Fruit fly (Drosophila melanogaster) whole organism, adult: ENCODE data around the gene Pde1c.

Experiments used
- CG11617 ChIP-seq: fragments of 200-800 bp; sonication (Bioruptor generic); optimal IDR thresholded peaks from 2 replicates; lab custom pipeline; 2017; ENCODE audit warnings: mild to moderate bottlenecking, missing biosample characterization, missing genetic modification reagents, missing genetic modification characterization
- CG12768 ChIP-seq: fragments of 200-800 bp; sonication (Bioruptor generic); optimal IDR thresholded peaks from 2 replicates; lab custom pipeline; 2017; ENCODE audit warnings: missing biosample characterization, missing genetic modification characterization, mild to moderate bottlenecking, moderate library complexity, missing genetic modification reagents
- CG14711 ChIP-seq: fragments of 200-800 bp; sonication (Bioruptor generic); optimal IDR thresholded peaks from 2 replicates; lab custom pipeline; 2018; ENCODE audit warnings: missing biosample characterization, mild to moderate bottlenecking, missing genetic modification characterization, moderate library complexity
- CG1620 ChIP-seq: fragments of 200-800 bp; sonication (Bioruptor generic); optimal IDR thresholded peaks from 2 replicates; lab custom pipeline; 2016; ENCODE audit warnings: missing biosample characterization, missing genetic modification characterization
- CG33017 ChIP-seq: fragments of 200-800 bp; sonication (Bioruptor generic); optimal IDR thresholded peaks from 2 replicates; lab custom pipeline; 2018; ENCODE audit warnings: missing biosample characterization, mild to moderate bottlenecking, missing genetic modification characterization, moderate library complexity
- CG5204 ChIP-seq: fragments of 200-800 bp; sonication (Bioruptor generic); optimal IDR thresholded peaks from 2 replicates; lab custom pipeline; 2016; ENCODE audit warnings: missing biosample characterization, missing genetic modification characterization
- CG7045 ChIP-seq: fragments of 200-800 bp; sonication (Bioruptor generic); optimal IDR thresholded peaks from 2 replicates; lab custom pipeline; 2017; ENCODE audit warnings: missing biosample characterization, mild to moderate bottlenecking, missing genetic modification characterization
- CG7101 ChIP-seq: fragments of 200-800 bp; sonication (Bioruptor generic); optimal IDR thresholded peaks from 2 replicates; lab custom pipeline; 2018; ENCODE audit warnings: missing biosample characterization, mild to moderate bottlenecking, missing genetic modification characterization, moderate library complexity
- Clk ChIP-seq: fragments of 200-800 bp; sonication (Bioruptor generic); optimal IDR thresholded peaks from 2 replicates; lab custom pipeline; 2017; ENCODE audit warnings: missing biosample characterization, missing genetic modification characterization
- Crg-1 ChIP-seq: fragments of 200-800 bp; sonication (Bioruptor generic); optimal IDR thresholded peaks from 2 replicates; lab custom pipeline; 2016; ENCODE audit warnings: missing biosample characterization, missing genetic modification characterization
- Hr96 ChIP-seq: fragments of 200-800 bp; sonication (Bioruptor generic); optimal IDR thresholded peaks from 2 replicates; lab custom pipeline; 2016; ENCODE audit warnings: missing biosample characterization, missing genetic modification characterization
- Mnt ChIP-seq: fragments of 200-800 bp; sonication (Bioruptor generic); optimal IDR thresholded peaks from 2 replicates; lab custom pipeline; 2016; ENCODE audit warnings: missing biosample characterization, mild to moderate bottlenecking, missing genetic modification characterization
- bab1 ChIP-seq: fragments of 200-800 bp; sonication (Bioruptor generic); optimal IDR thresholded peaks from 3 replicates; lab custom pipeline; 2019; ENCODE audit warnings: missing biosample characterization, mild to moderate bottlenecking, missing genetic modification characterization, moderate library complexity
- cic ChIP-seq: fragments of 200-800 bp; sonication (Bioruptor generic); optimal IDR thresholded peaks from 2 replicates; lab custom pipeline; 2017; ENCODE audit warnings: missing biosample characterization, mild to moderate bottlenecking, missing genetic modification characterization, moderate library complexity
- cnc ChIP-seq, 2 experiments: fragments of >200 bp; optimal IDR thresholded peaks; 2 replicates each; lab custom pipeline; 2017
- kay ChIP-seq: fragments of 200-800 bp; sonication (Bioruptor generic); peaks from one replicate; lab custom pipeline; 2016; ENCODE audit warnings: missing biosample characterization, missing genetic modification characterization, borderline replicate concordance
- ovo ChIP-seq: fragments of 200-800 bp; sonication (Bioruptor generic); optimal IDR thresholded peaks from 2 replicates; lab custom pipeline; 2016; ENCODE audit warnings: missing biosample characterization, missing genetic modification characterization
- pad ChIP-seq: fragments of 200-800 bp; sonication (Bioruptor generic); optimal IDR thresholded peaks from 3 replicates; lab custom pipeline; 2017; ENCODE audit warnings: missing biosample characterization, missing genetic modification characterization, mild to moderate bottlenecking, moderate library complexity, missing genetic modification reagents
- tj ChIP-seq: fragments of 200-800 bp; sonication (Bioruptor generic); optimal IDR thresholded peaks from 3 replicates; lab custom pipeline; 2017; ENCODE audit warnings: missing biosample characterization, mild to moderate bottlenecking, missing genetic modification characterization, moderate library complexity
- toe ChIP-seq: fragments of 200-800 bp; sonication (Bioruptor generic); optimal IDR thresholded peaks from 2 replicates; lab custom pipeline; 2016; ENCODE audit warnings: missing biosample characterization, missing genetic modification characterization

The Pde1c gene

dm6 chr2L:11928464-11928863, at the start of gene Pde1c:
Gene Pde1c (minus strand): TSS chr2L:11928572.
- TF ChIP-seq Mnt (GFP tag; lab: Kevin White, UChicago) (peak; percentile 42), CG1620 (GFP tag; lab: Kevin White, UChicago) (no peak)

- no peak for TF ChIP-seq CG5204
- TF ChIP-seq cnc (optimal IDR thresholded peaks at IDR 0.05; lab: Kevin White, UChicago), result no peak
- TF ChIP-seq tj (GFP tag; lab: Kevin White, UChicago), result no peak
- no peak for TF ChIP-seq CG33017 (tag; lab: Kevin White, UChicago)
- no peak for TF ChIP-seq kay (GFP tag; lab: Kevin White, UChicago)
- no peak for TF ChIP-seq Mnt (GFP tag; lab: Kevin White, UChicago)
These were observed 49.3 kb upstream of the Pde1c start for dm6 chr2L:11977721-11978120.

- TF ChIP-seq CG7045 (GFP tag; lab: Kevin White, UChicago) (no peak), CG12768 (GFP tag; lab: Kevin White, UChicago) (no peak), bab1 (no peak), tj (GFP tag; lab: Kevin White, UChicago) (no peak), kay (GFP tag; lab: Kevin White, UChicago) (no peak), pad (no peak), Hr96 (GFP tag; lab: Kevin White, UChicago) (no peak), CG11617 (GFP tag; lab: Kevin White, UChicago) (no peak), Crg-1 (GFP tag; lab: Kevin White, UChicago) (no peak), Clk (GFP tag; lab: Kevin White, UChicago) (no peak), CG14711 (tag; lab: Kevin White, UChicago) (no peak), CG33017 (tag; lab: Kevin White, UChicago) (no peak), Mnt (GFP tag; lab: Kevin White, UChicago) (no peak), toe (no peak), cnc (optimal IDR thresholded peaks at IDR 0.05; lab: Kevin White, UChicago) (no peak), CG5204 (no peak), ovo (GFP tag; lab: Kevin White, UChicago) (no peak), CG1620 (GFP tag; lab: Kevin White, UChicago) (no peak), CG7101 (tag; lab: Kevin White, UChicago) (no peak)
These were observed 48.6 kb upstream of the Pde1c start for dm6 chr2L:11976955-11977354.

- TF ChIP-seq Hr96 (GFP tag; lab: Kevin White, UChicago) (no peak), CG1620 (GFP tag; lab: Kevin White, UChicago) (no peak), CG11617 (GFP tag; lab: Kevin White, UChicago) (no peak), tj (GFP tag; lab: Kevin White, UChicago) (no peak), pad (no peak), Mnt (GFP tag; lab: Kevin White, UChicago) (no peak), ovo (GFP tag; lab: Kevin White, UChicago) (no peak), CG7045 (GFP tag; lab: Kevin White, UChicago) (no peak), Crg-1 (GFP tag; lab: Kevin White, UChicago) (no peak)
These were observed 44.9 kb upstream of the Pde1c start for dm6 chr2L:11973145-11973738.

dm6 chr2L:11970853-11971397, 42.6 kb upstream of the Pde1c start:
- TF ChIP-seq CG33017 (tag; lab: Kevin White, UChicago), result peak; percentile 45
- peak; percentile 11 for TF ChIP-seq CG7101 (tag; lab: Kevin White, UChicago)
- peak; percentile 75 for TF ChIP-seq pad
- peak; percentile 22 for TF ChIP-seq bab1
- TF ChIP-seq kay (GFP tag; lab: Kevin White, UChicago), result peak; percentile 88
- peak; percentile 7 for TF ChIP-seq CG11617 (GFP tag; lab: Kevin White, UChicago)
- TF ChIP-seq CG7045 (GFP tag; lab: Kevin White, UChicago), result no peak
- peak; percentile 9 for TF ChIP-seq ovo (GFP tag; lab: Kevin White, UChicago)
- no peak for TF ChIP-seq CG1620 (GFP tag; lab: Kevin White, UChicago)
- TF ChIP-seq tj (GFP tag; lab: Kevin White, UChicago), result peak; percentile 66
- TF ChIP-seq CG12768 (GFP tag; lab: Kevin White, UChicago), result no peak
- peak; percentile 8 for TF ChIP-seq cic (GFP tag; lab: Kevin White, UChicago)
- TF ChIP-seq Mnt (GFP tag; lab: Kevin White, UChicago), result peak; percentile 64

dm6 chr2L:11970343-11970742, 42.0 kb upstream of the Pde1c start:
- TF ChIP-seq CG14711 (tag; lab: Kevin White, UChicago) (no peak), Crg-1 (GFP tag; lab: Kevin White, UChicago) (no peak), cic (GFP tag; lab: Kevin White, UChicago) (no peak), bab1 (no peak), kay (GFP tag; lab: Kevin White, UChicago) (peak; percentile 94)

dm6 chr2L:11969424-11969823, 41.1 kb upstream of the Pde1c start:
- TF ChIP-seq CG12768 (GFP tag; lab: Kevin White, UChicago) (no peak), CG14711 (tag; lab: Kevin White, UChicago) (no peak), CG7045 (GFP tag; lab: Kevin White, UChicago) (no peak), CG1620 (GFP tag; lab: Kevin White, UChicago) (no peak), ovo (GFP tag; lab: Kevin White, UChicago) (no peak), CG7101 (tag; lab: Kevin White, UChicago) (no peak), kay (GFP tag; lab: Kevin White, UChicago) (no peak), pad (no peak), CG5204 (no peak), CG11617 (GFP tag; lab: Kevin White, UChicago) (no peak), tj (GFP tag; lab: Kevin White, UChicago) (no peak), Mnt (GFP tag; lab: Kevin White, UChicago) (no peak), Hr96 (GFP tag; lab: Kevin White, UChicago) (no peak), toe (no peak), bab1 (no peak), Crg-1 (GFP tag; lab: Kevin White, UChicago) (no peak), CG33017 (tag; lab: Kevin White, UChicago) (no peak), Clk (GFP tag; lab: Kevin White, UChicago) (no peak), cic (GFP tag; lab: Kevin White, UChicago) (no peak)
